Worm (Caenorhabditis elegans) whole organism, L2 larva: ENCODE data around the gene acy-3.

Experiments used
- C34F6.9 ChIP-seq: fragments of 150-350 bp; optimal IDR thresholded peaks from 2 replicates; lab custom pipeline; 2014; ENCODE audit warnings: missing biosample characterization, missing genetic modification characterization
- F13H6.1 ChIP-seq: sonication (generic microtip); optimal IDR thresholded peaks from 2 replicates; lab custom pipeline; 2016; ENCODE audit warnings: missing genetic modification characterization, missing compliant biosample characterization
- R02D3.7 ChIP-seq: fragments of 150-350 bp; optimal IDR thresholded peaks from 2 replicates; lab custom pipeline; 2014; ENCODE audit warnings: missing biosample characterization, missing genetic modification characterization
- Y55F3AM.14 ChIP-seq: fragments of 200-800 bp; sonication (Bioruptor generic); optimal IDR thresholded peaks from 2 replicates; lab custom pipeline; 2018; ENCODE audit warnings: mild to moderate bottlenecking, missing genetic modification characterization, missing compliant biosample characterization
- ZK546.5 ChIP-seq: sonication (generic microtip); optimal IDR thresholded peaks from 2 replicates; lab custom pipeline; 2017; ENCODE audit warnings: missing biosample characterization, missing genetic modification characterization
- alr-1 ChIP-seq: fragments of 150-350 bp; optimal IDR thresholded peaks from 2 replicates; lab custom pipeline; 2014; ENCODE audit warnings: missing biosample characterization, missing genetic modification characterization
- blmp-1 ChIP-seq: sonication (generic microtip); optimal IDR thresholded peaks from 2 replicates; lab custom pipeline; 2017; ENCODE audit warnings: missing genetic modification characterization, mild to moderate bottlenecking, missing compliant biosample characterization, antibody characterized with exemption, moderate library complexity; ENCODE audit not compliant: insufficient read depth
- ceh-16 ChIP-seq: fragments of 150-350 bp; optimal IDR thresholded peaks from 2 replicates; lab custom pipeline; 2014; ENCODE audit warnings: missing biosample characterization, missing genetic modification characterization
- ceh-82 ChIP-seq: fragments of 150-350 bp; optimal IDR thresholded peaks from 2 replicates; lab custom pipeline; 2014; ENCODE audit warnings: missing biosample characterization, missing genetic modification characterization
- crh-2 ChIP-seq: sonication (generic microtip); optimal IDR thresholded peaks from 2 replicates; lab custom pipeline; 2017; ENCODE audit warnings: missing biosample characterization, missing genetic modification characterization
- egl-27 ChIP-seq: sonication (generic microtip); optimal IDR thresholded peaks from 3 replicates; lab custom pipeline; 2017; ENCODE audit warnings: missing biosample characterization, missing genetic modification reagents, missing genetic modification characterization
- elt-1 ChIP-seq: fragments of 150-350 bp; optimal IDR thresholded peaks from 2 replicates; lab custom pipeline; 2014; ENCODE audit warnings: missing biosample characterization, missing genetic modification characterization
- elt-3 ChIP-seq: sonication (generic microtip); optimal IDR thresholded peaks from 2 replicates; lab custom pipeline; 2017; ENCODE audit warnings: missing biosample characterization, missing genetic modification characterization
- fos-1 ChIP-seq: fragments of 150-350 bp; optimal IDR thresholded peaks from 2 replicates; lab custom pipeline; 2014; ENCODE audit warnings: missing biosample characterization, missing genetic modification characterization
- gmeb-1 ChIP-seq: fragments of 150-350 bp; optimal IDR thresholded peaks from 2 replicates; lab custom pipeline; 2014; ENCODE audit warnings: missing biosample characterization, missing genetic modification characterization
- lin-11 ChIP-seq: fragments of 150-350 bp; sonication (generic microtip); optimal IDR thresholded peaks from 2 replicates; lab custom pipeline; 2014; ENCODE audit warnings: missing biosample characterization, missing genetic modification characterization, inconsistent platforms, mixed read lengths
- lin-13 ChIP-seq: fragments of 150-350 bp; optimal IDR thresholded peaks from 2 replicates; lab custom pipeline; 2014; ENCODE audit warnings: missing biosample characterization, missing genetic modification reagents, missing genetic modification characterization
- mab-5 ChIP-seq: fragments of 150-350 bp; optimal IDR thresholded peaks from 2 replicates; lab custom pipeline; 2014; ENCODE audit warnings: missing biosample characterization, missing genetic modification characterization
- mbf-1 ChIP-seq: sonication (generic microtip); optimal IDR thresholded peaks from 2 replicates; lab custom pipeline; 2017; ENCODE audit warnings: missing biosample characterization, missing genetic modification characterization
- mdl-1 ChIP-seq, 2 experiments: fragments of 150-350 bp in 1 of 2; sonication (generic microtip) in 1 of 2; optimal IDR thresholded peaks; 2 replicates each; lab custom pipeline; 2017; ENCODE audit warnings: missing biosample characterization in 2 of 2, missing genetic modification characterization in 2 of 2
- nhr-10 ChIP-seq: sonication (generic microtip); optimal IDR thresholded peaks from 2 replicates; lab custom pipeline; 2017; ENCODE audit warnings: missing biosample characterization, missing genetic modification characterization
- nhr-11 ChIP-seq: fragments of 150-350 bp; optimal IDR thresholded peaks from 2 replicates; lab custom pipeline; 2014; ENCODE audit warnings: missing biosample characterization, missing genetic modification characterization
- nhr-12 ChIP-seq: fragments of 150-350 bp; optimal IDR thresholded peaks from 2 replicates; lab custom pipeline; 2014; ENCODE audit warnings: missing biosample characterization, missing genetic modification characterization
- nhr-129 ChIP-seq: fragments of 150-350 bp; optimal IDR thresholded peaks from 2 replicates; lab custom pipeline; 2014; ENCODE audit warnings: missing biosample characterization, missing genetic modification characterization
- nhr-21 ChIP-seq: fragments of 150-350 bp; optimal IDR thresholded peaks from 2 replicates; lab custom pipeline; 2014; ENCODE audit warnings: missing biosample characterization, missing genetic modification characterization
- nhr-23 ChIP-seq: fragments of 150-350 bp; optimal IDR thresholded peaks from 2 replicates; lab custom pipeline; 2014; ENCODE audit warnings: missing biosample characterization, missing genetic modification reagents, missing genetic modification characterization
- nhr-237 ChIP-seq: fragments of 150-350 bp; optimal IDR thresholded peaks from 2 replicates; lab custom pipeline; 2014; ENCODE audit warnings: missing biosample characterization, missing genetic modification characterization
- nhr-25 ChIP-seq: fragments of 150-350 bp; sonication (generic microtip); optimal IDR thresholded peaks from 3 replicates; lab custom pipeline; 2014; ENCODE audit warnings: missing biosample characterization, missing genetic modification characterization
- nhr-6 ChIP-seq: fragments of 150-350 bp; optimal IDR thresholded peaks from 2 replicates; lab custom pipeline; 2014; ENCODE audit warnings: missing biosample characterization, missing genetic modification characterization
- nhr-77 ChIP-seq: fragments of 150-350 bp; optimal IDR thresholded peaks from 2 replicates; lab custom pipeline; 2014; ENCODE audit warnings: missing biosample characterization, missing genetic modification characterization
- peb-1 ChIP-seq: fragments of 150-350 bp; optimal IDR thresholded peaks from 2 replicates; lab custom pipeline; 2014; ENCODE audit warnings: missing biosample characterization, missing genetic modification characterization
- sem-4 ChIP-seq: fragments of 150-350 bp; optimal IDR thresholded peaks from 2 replicates; lab custom pipeline; 2014; ENCODE audit warnings: missing biosample characterization, missing genetic modification reagents, missing genetic modification characterization
- skn-1 ChIP-seq: sonication (generic microtip); optimal IDR thresholded peaks from 2 replicates; lab custom pipeline; 2017; ENCODE audit warnings: missing biosample characterization, missing genetic modification characterization
- snpc-4 ChIP-seq: fragments of 150-350 bp; optimal IDR thresholded peaks from 2 replicates; lab custom pipeline; 2014; ENCODE audit warnings: missing biosample characterization, missing genetic modification characterization
- unc-55 ChIP-seq: fragments of 150-350 bp; sonication (generic microtip); optimal IDR thresholded peaks from 3 replicates; lab custom pipeline; 2014; ENCODE audit warnings: missing biosample characterization, missing genetic modification reagents, missing genetic modification characterization
- unc-62 ChIP-seq: fragments of 150-350 bp; optimal IDR thresholded peaks from 2 replicates; lab custom pipeline; 2014; ENCODE audit warnings: missing biosample characterization, missing genetic modification reagents, missing genetic modification characterization
- zag-1 ChIP-seq: fragments of 150-350 bp; optimal IDR thresholded peaks from 2 replicates; lab custom pipeline; 2014; ENCODE audit warnings: missing biosample characterization, missing genetic modification characterization
- ztf-1 ChIP-seq: fragments of 200-800 bp; sonication (Bioruptor generic); conservative IDR thresholded peaks from 2 replicates; pipeline ENCODE4 v1.3.6; 2022; ENCODE audit warnings: missing genetic modification characterization, missing compliant biosample characterization
- ztf-4 ChIP-seq: fragments of 150-350 bp; optimal IDR thresholded peaks from 2 replicates; lab custom pipeline; 2014; ENCODE audit warnings: missing biosample characterization, missing genetic modification characterization

The acy-3 gene

DNA sequence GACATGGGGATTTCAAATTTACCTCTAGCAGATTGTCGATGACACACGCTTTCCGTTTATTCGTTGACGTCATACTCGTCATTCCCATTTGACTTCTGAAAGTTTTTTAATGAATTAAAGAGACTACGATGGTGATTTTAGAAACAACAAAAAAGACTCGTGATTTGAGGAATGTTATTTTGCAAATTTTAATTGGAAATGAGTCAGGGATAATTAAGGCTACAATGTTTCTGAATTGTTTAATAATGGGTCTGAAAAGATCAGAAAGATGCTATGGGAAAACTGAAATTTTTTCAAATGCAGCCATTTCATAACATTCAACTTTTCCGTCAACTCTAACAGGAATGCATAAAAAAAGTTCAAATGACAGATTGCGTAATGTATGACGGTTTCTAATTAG, 20.8 kb downstream of the acy-3 start, which contains the start of gene C44F1.1:
Gene C44F1.1, minus strand, starts transcription at position 101 of the 400 bp plus-strand sequence.
- TF ChIP-seq R02D3.7 (tag; lab: Kevin White, UChicago) (no peak), unc-62 (no peak), blmp-1 (no peak), nhr-6 (tag; lab: Kevin White, UChicago) (no peak), Y55F3AM.14 (no peak), fos-1 (tag; lab: Kevin White, UChicago) (no peak), ztf-1 (no peak), nhr-21 (tag; lab: Kevin White, UChicago) (no peak)

DNA sequence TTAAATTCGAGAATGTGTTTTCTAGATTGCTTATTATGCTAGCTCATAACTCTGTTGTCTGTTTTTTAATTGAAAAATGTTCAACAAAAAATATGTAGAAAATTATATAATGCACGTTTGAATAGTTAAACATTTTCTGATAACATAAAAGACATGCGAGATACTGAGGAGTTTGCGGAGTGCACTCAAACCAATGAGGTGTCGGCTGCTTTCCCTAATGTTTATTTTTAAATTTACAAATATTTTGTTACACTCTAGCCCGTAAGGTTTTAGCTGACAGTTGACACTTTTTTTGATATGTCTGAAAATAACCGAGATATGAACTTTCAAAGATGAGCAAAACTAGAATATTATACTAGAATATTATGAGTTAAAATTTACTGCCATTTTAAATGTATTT, 21.7 kb downstream of the acy-3 start:
- no peak for TF ChIP-seq nhr-23 (tag; lab: Kevin White, UChicago)
- peak; percentile 13 for TF ChIP-seq snpc-4 (tag; lab: Kevin White, UChicago)

DNA sequence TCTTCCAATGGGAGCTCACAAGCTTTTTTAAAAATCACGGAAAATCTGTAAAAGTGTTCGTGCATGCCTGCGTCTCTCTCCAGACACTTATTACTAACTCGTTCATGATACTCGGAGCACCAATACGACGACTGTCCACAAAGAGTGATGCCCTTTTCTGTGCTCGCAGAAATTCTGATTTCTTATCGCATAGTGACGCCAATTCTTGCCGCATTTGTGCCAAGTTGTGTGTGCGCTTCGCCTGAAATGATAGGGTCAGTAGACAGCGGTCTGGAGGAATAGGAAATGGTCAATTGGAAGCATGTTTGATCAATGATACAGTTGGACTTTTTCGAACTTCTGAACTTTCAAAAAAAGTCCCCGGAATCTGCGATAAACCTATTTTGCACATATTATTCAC, 22.2 kb downstream of the acy-3 start:
- TF ChIP-seq unc-62 (no peak), fos-1 (tag; lab: Kevin White, UChicago) (peak; percentile 87)

DNA sequence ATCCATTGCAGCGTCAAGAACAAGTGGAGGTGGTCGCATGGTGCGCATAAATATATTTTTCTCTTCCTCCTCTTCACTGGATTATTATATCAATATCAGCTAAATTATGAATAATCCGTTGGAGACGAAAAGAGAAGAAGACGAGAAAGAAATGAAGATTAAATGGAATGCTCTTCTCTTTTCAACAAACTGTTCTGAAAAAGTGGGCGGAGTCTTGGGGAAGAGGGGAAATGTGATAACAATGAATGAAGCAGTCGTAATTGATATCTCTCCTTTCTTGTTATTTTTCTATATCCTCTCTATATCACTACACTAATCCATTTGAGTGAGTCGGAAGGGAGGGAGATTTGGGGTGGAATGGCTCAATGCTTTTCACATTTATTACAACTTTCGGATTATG, 27.0 kb downstream of the acy-3 start, which contains the start of gene arcp-1:
Gene arcp-1, minus strand, starts transcription at position 101 of the 400 bp plus-strand sequence.
- no peak for TF ChIP-seq nhr-12 (tag; lab: Kevin White, UChicago)
- TF ChIP-seq zag-1 (tag; lab: Kevin White, UChicago), result no peak
- TF ChIP-seq ceh-82 (tag; lab: Kevin White, UChicago), result no peak
- no peak for TF ChIP-seq skn-1 (tag; lab: Kevin White, UChicago)
- no peak for TF ChIP-seq fos-1 (tag; lab: Kevin White, UChicago)
- TF ChIP-seq R02D3.7 (tag; lab: Kevin White, UChicago), result no peak
- no peak for TF ChIP-seq nhr-25 (tag; lab: Kevin White, UChicago)
- TF ChIP-seq lin-13 (GFP tag; lab: Kevin White, UChicago), result no peak
- TF ChIP-seq crh-2 (tag; lab: Kevin White, UChicago), result no peak
- no peak for TF ChIP-seq ceh-16 (tag; lab: Kevin White, UChicago)
- TF ChIP-seq Y55F3AM.14, result no peak
- no peak for TF ChIP-seq nhr-21 (tag; lab: Kevin White, UChicago)
- no peak for TF ChIP-seq C34F6.9 (tag; lab: Kevin White, UChicago)
- TF ChIP-seq ZK546.5 (tag; lab: Kevin White, UChicago), result no peak
- no peak for TF ChIP-seq nhr-10
- TF ChIP-seq elt-3 (tag; lab: Kevin White, UChicago), result no peak
- no peak for TF ChIP-seq elt-1 (tag; lab: Kevin White, UChicago)
- no peak for TF ChIP-seq alr-1 (tag; lab: Kevin White, UChicago)
- TF ChIP-seq lin-11 (tag; lab: Kevin White, UChicago), result no peak

DNA sequence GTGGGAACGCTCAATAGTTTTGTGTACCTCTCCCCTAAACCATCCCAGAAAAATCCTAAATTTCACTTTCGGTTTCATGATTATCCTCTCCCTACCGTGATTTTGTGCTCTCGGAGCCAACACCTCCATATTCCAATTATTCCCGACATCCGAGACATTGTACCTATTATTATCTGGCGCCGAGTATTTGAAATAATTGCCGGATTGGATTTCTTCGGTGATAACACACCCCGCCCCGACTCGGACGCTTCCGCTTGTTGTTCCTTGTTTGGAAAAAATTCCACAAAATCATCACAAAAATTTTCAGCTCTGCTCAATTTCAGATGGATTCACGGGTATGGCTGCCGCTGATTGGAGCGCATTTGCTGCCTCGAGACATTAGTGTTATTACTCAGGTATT, 41.1 kb downstream of the acy-3 start, which contains the start of gene lin-48:
Gene lin-48, plus strand, starts transcription at position 301 of the 400 bp plus-strand sequence.
- TF ChIP-seq Y55F3AM.14 (no peak), mdl-1 (tag; optimal IDR thresholded peaks at IDR 0.05; lab: Kevin White, UChicago) (no peak), nhr-25 (tag; lab: Kevin White, UChicago) (no peak), mbf-1 (tag; lab: Kevin White, UChicago) (no peak), nhr-10 (no peak), unc-55 (no peak)

DNA sequence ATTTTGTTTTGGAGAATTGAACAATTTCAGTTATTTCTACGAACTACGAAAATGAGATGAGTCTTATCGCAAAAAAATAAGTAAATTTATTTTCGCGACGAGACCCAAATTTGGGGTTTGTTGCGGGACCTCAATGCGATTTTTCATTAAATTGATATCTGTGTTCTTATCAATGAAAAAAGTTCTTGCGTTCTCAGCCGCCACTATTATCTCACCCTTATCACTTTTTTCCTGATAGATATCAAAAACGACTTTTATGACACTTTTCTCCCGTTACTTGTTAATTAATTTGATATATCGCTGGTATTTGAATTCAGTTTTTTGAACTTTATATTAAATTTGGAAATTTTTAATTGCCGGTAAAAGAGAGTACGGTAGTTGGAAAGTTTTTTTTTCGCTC, 42.9 kb downstream of the acy-3 start:
- TF ChIP-seq Y55F3AM.14, result no peak
- no peak for TF ChIP-seq peb-1 (tag; lab: Kevin White, UChicago)
- TF ChIP-seq unc-62, result no peak
- TF ChIP-seq, all 48 proteins: peak for 0

DNA sequence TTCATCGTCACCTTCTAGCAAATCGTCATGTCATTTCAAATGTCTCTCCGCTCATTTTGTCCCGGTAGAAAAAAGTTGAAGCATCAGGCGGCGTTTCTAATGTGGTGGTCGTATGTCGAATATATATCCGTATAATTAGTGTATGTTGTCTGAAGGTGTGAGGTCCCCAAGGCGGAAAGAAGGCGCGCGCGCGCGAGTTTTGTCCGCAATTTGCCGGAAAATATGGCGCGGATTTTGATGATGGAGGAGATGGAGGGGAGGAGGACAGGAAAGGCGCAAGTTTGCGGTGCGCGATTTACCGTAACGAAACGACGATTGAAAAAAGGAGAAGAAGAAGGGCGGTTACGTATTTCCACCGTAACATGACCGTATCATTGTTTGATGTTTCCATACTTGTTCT, 44.2 kb downstream of the acy-3 start:
- no peak for TF ChIP-seq F13H6.1 (tag; lab: Kevin White, UChicago)
- TF ChIP-seq nhr-129 (tag; lab: Kevin White, UChicago), result no peak
- no peak for TF ChIP-seq gmeb-1 (tag; lab: Kevin White, UChicago)
- TF ChIP-seq zag-1 (tag; lab: Kevin White, UChicago), result no peak
- no peak for TF ChIP-seq sem-4
- TF ChIP-seq ztf-4 (tag; lab: Kevin White, UChicago), result no peak
- no peak for TF ChIP-seq nhr-77 (tag; lab: Kevin White, UChicago)
- TF ChIP-seq mab-5 (tag; lab: Kevin White, UChicago), result no peak
- TF ChIP-seq C34F6.9 (tag; lab: Kevin White, UChicago), result no peak
- no peak for TF ChIP-seq egl-27 (tag; lab: Kevin White, UChicago)
- no peak for TF ChIP-seq lin-13 (GFP tag; lab: Kevin White, UChicago)
- TF ChIP-seq nhr-25 (tag; lab: Kevin White, UChicago), result no peak
- TF ChIP-seq nhr-6 (tag; lab: Kevin White, UChicago), result no peak
- no peak for TF ChIP-seq nhr-11 (tag; lab: Kevin White, UChicago)
- no peak for TF ChIP-seq nhr-12 (tag; lab: Kevin White, UChicago)
- no peak for TF ChIP-seq fos-1 (tag; lab: Kevin White, UChicago)
- no peak for TF ChIP-seq ceh-82 (tag; lab: Kevin White, UChicago)
- no peak for TF ChIP-seq Y55F3AM.14
- TF ChIP-seq nhr-237, result no peak
- TF ChIP-seq mbf-1 (tag; lab: Kevin White, UChicago), result no peak
